Fruit fly (Drosophila melanogaster) whole organism, pupa: ENCODE data around the gene ewg.

Source experiments
- CG10348 ChIP-seq: fragments of 200-800 bp; sonication (Bioruptor generic); IDR thresholded peaks from 2 replicates; pipeline ENCODE4 v1.3.6; 2022; ENCODE audit warnings: missing biosample characterization, missing genetic modification characterization
- CG12605 ChIP-seq: fragments of 200-800 bp; sonication (Bioruptor generic); IDR thresholded peaks from 2 replicates; pipeline ENCODE4 v1.3.6; 2022; ENCODE audit warnings: missing biosample characterization, missing genetic modification characterization
- CG13204 ChIP-seq: fragments of 200-800 bp; sonication (Bioruptor generic); optimal IDR thresholded peaks from 2 replicates; lab custom pipeline; 2018; ENCODE audit warnings: missing biosample characterization, mild to moderate bottlenecking, missing genetic modification characterization, moderate library complexity
- CG14655 ChIP-seq: fragments of 200-800 bp; sonication (Bioruptor generic); optimal IDR thresholded peaks from 3 replicates; lab custom pipeline; 2017; ENCODE audit warnings: mild to moderate bottlenecking, missing biosample characterization, missing genetic modification reagents, missing genetic modification characterization
- CG15710 ChIP-seq: fragments of 200-800 bp; sonication (Bioruptor generic); optimal IDR thresholded peaks from 2 replicates; lab custom pipeline; 2018; ENCODE audit warnings: missing biosample characterization, mild to moderate bottlenecking, missing genetic modification characterization, moderate library complexity
- CG17806 ChIP-seq: fragments of 200-800 bp; sonication (Bioruptor generic); optimal IDR thresholded peaks from 2 replicates; lab custom pipeline; 2018; ENCODE audit warnings: missing biosample characterization, mild to moderate bottlenecking, missing genetic modification characterization, moderate library complexity
- CG32121 ChIP-seq: fragments of 200-800 bp; sonication (Bioruptor generic); IDR thresholded peaks from 2 replicates; pipeline ENCODE4 v1.3.6; 2022; ENCODE audit warnings: missing biosample characterization, missing genetic modification characterization
- CG34367 ChIP-seq: fragments of 200-800 bp; sonication (Bioruptor generic); optimal IDR thresholded peaks from 2 replicates; lab custom pipeline; 2018; ENCODE audit warnings: missing biosample characterization, mild to moderate bottlenecking, missing genetic modification characterization
- CG4496 ChIP-seq: fragments of 200-800 bp; sonication (Bioruptor generic); IDR thresholded peaks from 3 replicates; pipeline ENCODE4 v1.3.6; 2022; ENCODE audit warnings: missing biosample characterization, missing genetic modification characterization
- CG8159 ChIP-seq: fragments of 200-800 bp; sonication (Bioruptor generic); optimal IDR thresholded peaks from 3 replicates; lab custom pipeline; 2018; ENCODE audit warnings: missing biosample characterization, mild to moderate bottlenecking, missing genetic modification characterization, moderate library complexity
- CG8301 ChIP-seq: fragments of 200-800 bp; sonication (Bioruptor generic); optimal IDR thresholded peaks from 2 replicates; lab custom pipeline; 2018; ENCODE audit warnings: missing biosample characterization, mild to moderate bottlenecking, missing genetic modification characterization
- CG9948 ChIP-seq: fragments of 200-800 bp; sonication (Bioruptor generic); optimal IDR thresholded peaks from 2 replicates; lab custom pipeline; 2018; ENCODE audit warnings: missing biosample characterization, mild to moderate bottlenecking, missing genetic modification characterization, moderate library complexity
- D1 ChIP-seq: fragments of 200-800 bp; sonication (Bioruptor generic); optimal IDR thresholded peaks from 2 replicates; lab custom pipeline; 2018; ENCODE audit warnings: missing biosample characterization, mild to moderate bottlenecking, missing genetic modification characterization, moderate library complexity
- EcR ChIP-seq: fragments of 200-800 bp; sonication (Bioruptor generic); optimal IDR thresholded peaks from 3 replicates; lab custom pipeline; 2019; ENCODE audit warnings: missing biosample characterization, missing genetic modification characterization, mild to moderate bottlenecking, moderate library complexity, missing genetic modification reagents
- Ets98B ChIP-seq: fragments of 200-800 bp; sonication (Bioruptor generic); IDR thresholded peaks from 2 replicates; pipeline ENCODE4 v1.3.6; 2022; ENCODE audit warnings: missing biosample characterization, missing genetic modification characterization
- Pif1A ChIP-seq: fragments of 200-800 bp; sonication (Bioruptor generic); optimal IDR thresholded peaks from 3 replicates; lab custom pipeline; 2016; ENCODE audit warnings: missing biosample characterization, missing genetic modification characterization
- Pif1B ChIP-seq: fragments of 200-800 bp; sonication (Bioruptor generic); optimal IDR thresholded peaks from 3 replicates; lab custom pipeline; 2016; ENCODE audit warnings: missing biosample characterization, missing genetic modification characterization
- Snoo ChIP-seq: fragments of 200-800 bp; sonication (Bioruptor generic); optimal IDR thresholded peaks from 3 replicates; lab custom pipeline; 2017; ENCODE audit warnings: missing biosample characterization, mild to moderate bottlenecking, missing genetic modification characterization, inconsistent platforms
- fd96Ca ChIP-seq: fragments of 200-800 bp; sonication (Bioruptor generic); IDR thresholded peaks from 3 replicates; pipeline ENCODE4 v1.3.6; 2022; ENCODE audit warnings: missing biosample characterization, missing genetic modification characterization
- gl ChIP-seq: fragments of 200-800 bp; sonication (Bioruptor generic); optimal IDR thresholded peaks from 2 replicates; lab custom pipeline; 2018; ENCODE audit warnings: missing biosample characterization, mild to moderate bottlenecking, missing genetic modification characterization
- rn ChIP-seq: fragments of 200-800 bp; sonication (Bioruptor generic); IDR thresholded peaks from 2 replicates; pipeline ENCODE4 v1.3.6; 2022; ENCODE audit warnings: missing biosample characterization, missing genetic modification characterization

Gene ewg

dm6 chrX:265692-266091 lies 13.8 kb downstream of the ewg start:
- TF ChIP-seq CG14655 (GFP tag; lab: Kevin White, UChicago) (no peak), Ets98B (GFP tag; lab: Robert Waterston, UW) (no peak), CG10348 (no peak), CG9948 (tag; lab: Kevin White, UChicago) (no peak), CG17806 (no peak), Pif1B (GFP tag; lab: Kevin White, UChicago) (no peak), Pif1A (GFP tag; lab: Kevin White, UChicago) (no peak), CG15710 (tag; lab: Kevin White, UChicago) (no peak), CG8301 (tag; lab: Kevin White, UChicago) (no peak), D1 (tag; lab: Kevin White, UChicago) (no peak), Snoo (no peak), CG8159 (tag; lab: Kevin White, UChicago) (no peak), CG12605 (GFP tag; lab: Robert Waterston, UW) (no peak), CG34367 (tag; lab: Kevin White, UChicago) (no peak), CG32121 (GFP tag; lab: Robert Waterston, UW) (no peak), rn (no peak)

- TF ChIP-seq CG14655 (GFP tag; lab: Kevin White, UChicago): peak; percentile 45
- TF ChIP-seq fd96Ca (GFP tag; lab: Robert Waterston, UW): no peak
- no peak for TF ChIP-seq gl (tag; lab: Kevin White, UChicago)
- TF ChIP-seq CG32121 (GFP tag; lab: Robert Waterston, UW): peak; percentile 48; the same call in 1 of the 2 replicates
- no peak for TF ChIP-seq rn
- peak; percentile 40 for TF ChIP-seq CG9948 (tag; lab: Kevin White, UChicago)
- peak; percentile 36 for TF ChIP-seq CG15710 (tag; lab: Kevin White, UChicago)
- no peak for TF ChIP-seq CG13204 (GFP tag; lab: Kevin White, UChicago)
- no peak for TF ChIP-seq Pif1B (GFP tag; lab: Kevin White, UChicago)
- TF ChIP-seq Pif1A (GFP tag; lab: Kevin White, UChicago): peak; percentile 30
- peak; percentile 36 for TF ChIP-seq EcR
- TF ChIP-seq CG8159 (tag; lab: Kevin White, UChicago): no peak
- peak; percentile 35 for TF ChIP-seq CG17806
- TF ChIP-seq CG8301 (tag; lab: Kevin White, UChicago): no peak
- TF ChIP-seq CG34367 (tag; lab: Kevin White, UChicago): no peak
- 0 out of 2 replicates have a peak, but pooled peaks have one; percentile 23 for TF ChIP-seq Ets98B (GFP tag; lab: Robert Waterston, UW)
- TF ChIP-seq Snoo: no peak
- TF ChIP-seq CG10348: no peak
- peak; percentile 63 for TF ChIP-seq CG4496
- TF ChIP-seq D1 (tag; lab: Kevin White, UChicago): no peak
- TF ChIP-seq CG12605 (GFP tag; lab: Robert Waterston, UW): no peak
Observed at dm6 chrX:263728-264344, 15.7 kb downstream of the ewg start, which contains the start of gene CG13377. TSS of gene CG13377 (minus strand) at chrX:263999.

dm6 chrX:262836-263235 lies 16.7 kb downstream of the ewg start:
- TF ChIP-seq CG8159 (tag; lab: Kevin White, UChicago) (peak; percentile 26), CG15710 (tag; lab: Kevin White, UChicago) (no peak), Pif1B (GFP tag; lab: Kevin White, UChicago) (peak; percentile 20)

- no peak for TF ChIP-seq CG13204 (GFP tag; lab: Kevin White, UChicago)
- peak; percentile 40 for TF ChIP-seq D1 (tag; lab: Kevin White, UChicago)
- peak; percentile 61 for TF ChIP-seq CG8301 (tag; lab: Kevin White, UChicago)
- peak; percentile 71 for TF ChIP-seq CG17806
- TF ChIP-seq rn: no peak
- TF ChIP-seq Pif1B (GFP tag; lab: Kevin White, UChicago): peak; percentile 52
- TF ChIP-seq CG15710 (tag; lab: Kevin White, UChicago): peak; percentile 76
- TF ChIP-seq Pif1A (GFP tag; lab: Kevin White, UChicago): peak; percentile 46
- peak; percentile 82 for TF ChIP-seq CG4496
- TF ChIP-seq Snoo: peak; percentile 63
- TF ChIP-seq CG12605 (GFP tag; lab: Robert Waterston, UW): no peak
- peak; percentile 30 for TF ChIP-seq gl (tag; lab: Kevin White, UChicago)
- TF ChIP-seq Ets98B (GFP tag; lab: Robert Waterston, UW): peak; percentile 53
- no peak for TF ChIP-seq CG14655 (GFP tag; lab: Kevin White, UChicago)
- no peak for TF ChIP-seq CG10348
- no peak for TF ChIP-seq EcR
- peak; percentile 65 for TF ChIP-seq CG34367 (tag; lab: Kevin White, UChicago)
- TF ChIP-seq CG8159 (tag; lab: Kevin White, UChicago): peak; percentile 77
- no peak for TF ChIP-seq CG32121 (GFP tag; lab: Robert Waterston, UW)
- peak; percentile 72 for TF ChIP-seq CG9948 (tag; lab: Kevin White, UChicago)
- TF ChIP-seq fd96Ca (GFP tag; lab: Robert Waterston, UW): no peak
Observed at dm6 chrX:255369-255768, 24.1 kb downstream of the ewg start, which contains the start of gene cin. TSS of gene cin (plus strand) at chrX:255674.

- TF ChIP-seq Pif1B (GFP tag; lab: Kevin White, UChicago) (no peak), D1 (tag; lab: Kevin White, UChicago) (no peak), CG8159 (tag; lab: Kevin White, UChicago) (no peak), rn (no peak), CG32121 (GFP tag; lab: Robert Waterston, UW) (no peak), CG34367 (tag; lab: Kevin White, UChicago) (no peak), Snoo (no peak), EcR (no peak), CG13204 (GFP tag; lab: Kevin White, UChicago) (no peak), CG10348 (no peak), CG8301 (tag; lab: Kevin White, UChicago) (no peak), gl (tag; lab: Kevin White, UChicago) (no peak), CG15710 (tag; lab: Kevin White, UChicago) (no peak), Pif1A (GFP tag; lab: Kevin White, UChicago) (no peak), CG17806 (no peak), Ets98B (GFP tag; lab: Robert Waterston, UW) (no peak), CG14655 (GFP tag; lab: Kevin White, UChicago) (no peak), fd96Ca (GFP tag; lab: Robert Waterston, UW) (no peak), CG12605 (GFP tag; lab: Robert Waterston, UW) (no peak), CG9948 (tag; lab: Kevin White, UChicago) (no peak)
Observed at dm6 chrX:254690-255089, 24.8 kb downstream of the ewg start, which contains the start of gene CG42376. TSS of gene CG42376 (plus strand) at chrX:254876.
